Worm (Caenorhabditis elegans) whole organism, young adult: ENCODE results near the gene C56G2.22.

Experiments
- C17E4.6 ChIP-seq: fragments of 200-800 bp; sonication (Bioruptor generic); IDR thresholded peaks from 2 replicates; pipeline ENCODE4 v1.3.6; 2022; ENCODE audit warnings: missing genetic modification reagents, missing genetic modification characterization, missing compliant biosample characterization
- D2030.7 ChIP-seq: fragments of 200-800 bp; sonication (Bioruptor generic); IDR thresholded peaks from 2 replicates; pipeline ENCODE4 v1.3.6; 2022; ENCODE audit warnings: missing genetic modification reagents, missing genetic modification characterization, missing compliant biosample characterization
- F10E7.11 ChIP-seq: sonication (generic microtip); optimal IDR thresholded peaks from 2 replicates; lab custom pipeline; 2017; ENCODE audit warnings: mild to moderate bottlenecking, missing genetic modification characterization, moderate library complexity, missing compliant biosample characterization
- F57A8.1 ChIP-seq: fragments of 200-800 bp; sonication (Bioruptor generic); optimal IDR thresholded peaks from 2 replicates; lab custom pipeline; 2018; ENCODE audit warnings: mild to moderate bottlenecking, missing genetic modification characterization, moderate library complexity, missing compliant biosample characterization
- K11D2.4 ChIP-seq: fragments of 200-800 bp; sonication (Bioruptor generic); IDR thresholded peaks from 2 replicates; pipeline ENCODE4 v1.3.6; 2022; ENCODE audit warnings: missing genetic modification reagents, missing genetic modification characterization, missing compliant biosample characterization
- T26A5.8 ChIP-seq: sonication (generic microtip); optimal IDR thresholded peaks from 2 replicates; lab custom pipeline; 2016; ENCODE audit warnings: missing genetic modification characterization, missing compliant biosample characterization
- Y53F4B.3 ChIP-seq: fragments of 200-800 bp; sonication (Bioruptor generic); IDR thresholded peaks from 2 replicates; pipeline ENCODE4 v1.3.6; 2022; ENCODE audit warnings: missing genetic modification reagents, missing genetic modification characterization, missing compliant biosample characterization
- Y53G8AR.9 ChIP-seq: fragments of 200-800 bp; sonication (Bioruptor generic); conservative IDR thresholded peaks from 2 replicates; pipeline ENCODE4 v1.3.6; 2022; ENCODE audit warnings: missing genetic modification reagents, missing genetic modification characterization, missing compliant biosample characterization
- atf-7 ChIP-seq: sonication (generic microtip); optimal IDR thresholded peaks from 2 replicates; lab custom pipeline; 2017; ENCODE audit warnings: mild to moderate bottlenecking, missing genetic modification characterization, missing compliant biosample characterization
- athp-1 ChIP-seq: sonication (generic microtip); optimal IDR thresholded peaks from 2 replicates; lab custom pipeline; 2017; ENCODE audit warnings: mild to moderate bottlenecking, missing genetic modification characterization, missing compliant biosample characterization
- bed-2 ChIP-seq: fragments of 200-800 bp; sonication (Bioruptor generic); IDR thresholded peaks from 2 replicates; pipeline ENCODE4 v1.3.6; 2022; ENCODE audit warnings: missing genetic modification reagents, missing genetic modification characterization, missing compliant biosample characterization
- ccch-3 ChIP-seq: fragments of 200-800 bp; sonication (Bioruptor generic); optimal IDR thresholded peaks from 2 replicates; lab custom pipeline; 2018; ENCODE audit warnings: mild to moderate bottlenecking, missing genetic modification characterization, missing compliant biosample characterization
- cebp-1 ChIP-seq, 2 experiments: fragments of 200-800 bp in 1 of 2; sonication (Bioruptor generic) in 1 of 2; sonication (generic microtip) in 1 of 2; IDR thresholded peaks in 1 of 2; optimal IDR thresholded peaks in 1 of 2; 2 replicates each; pipeline versions ENCODE4 v1.3.6 to Lab custom; 2017 to 2022; ENCODE audit warnings: missing compliant biosample characterization in 2 of 2, missing genetic modification characterization in 2 of 2, mild to moderate bottlenecking in 1 of 2, missing genetic modification reagents in 1 of 2, moderate library complexity in 1 of 2
- ceh-27 ChIP-seq: fragments of 200-800 bp; sonication (Bioruptor generic); optimal IDR thresholded peaks from 2 replicates; lab custom pipeline; 2018; ENCODE audit warnings: mild to moderate bottlenecking, missing genetic modification characterization, moderate library complexity, missing compliant biosample characterization
- egrh-3 ChIP-seq: fragments of 200-800 bp; sonication (Bioruptor generic); IDR thresholded peaks from 2 replicates; pipeline ENCODE4 v1.3.6; 2022; ENCODE audit warnings: missing genetic modification reagents, missing genetic modification characterization, missing compliant biosample characterization
- ets-4 ChIP-seq: fragments of 200-800 bp; sonication (Bioruptor generic); optimal IDR thresholded peaks from 2 replicates; lab custom pipeline; 2018; ENCODE audit warnings: mild to moderate bottlenecking, missing genetic modification characterization, missing compliant biosample characterization
- fkh-3 ChIP-seq: sonication (generic microtip); optimal IDR thresholded peaks from 2 replicates; lab custom pipeline; 2016; ENCODE audit warnings: mild to moderate bottlenecking, missing genetic modification characterization, missing compliant biosample characterization
- hlh-26 ChIP-seq: fragments of 200-800 bp; sonication (Bioruptor generic); conservative IDR thresholded peaks from 2 replicates; pipeline ENCODE4 v1.3.6; 2022; ENCODE audit warnings: missing genetic modification reagents, missing genetic modification characterization, missing compliant biosample characterization
- lag-1 ChIP-seq: fragments of 200-800 bp; sonication (Bioruptor generic); IDR thresholded peaks from 2 replicates; pipeline ENCODE4 v1.3.6; 2022; ENCODE audit warnings: missing genetic modification reagents, missing genetic modification characterization, missing compliant biosample characterization
- lin-35 ChIP-seq, 3 experiments: fragments of 150-350 bp in 2 of 3; sonication (generic microtip) in 1 of 3; optimal IDR thresholded peaks; 2 replicates each; lab custom pipeline; 2014 to 2018; ENCODE audit warnings: missing biosample characterization in 3 of 3, missing genetic modification characterization in 3 of 3, missing genetic modification reagents in 3 of 3
- madf-10 ChIP-seq: sonication (generic microtip); optimal IDR thresholded peaks from 2 replicates; lab custom pipeline; 2016; ENCODE audit warnings: mild to moderate bottlenecking, missing genetic modification characterization, missing compliant biosample characterization
- madf-6 ChIP-seq: fragments of 200-800 bp; sonication (Bioruptor generic); IDR thresholded peaks from 2 replicates; pipeline ENCODE4 v1.3.6; 2022; ENCODE audit warnings: missing genetic modification reagents, missing genetic modification characterization, missing compliant biosample characterization
- mcd-1 ChIP-seq: fragments of 200-800 bp; sonication (Bioruptor generic); IDR thresholded peaks from 2 replicates; pipeline ENCODE4 v1.3.6; 2022; ENCODE audit warnings: missing genetic modification reagents, missing genetic modification characterization, missing compliant biosample characterization
- nhr-80 ChIP-seq: sonication (generic microtip); optimal IDR thresholded peaks from 2 replicates; lab custom pipeline; 2016; ENCODE audit warnings: missing genetic modification characterization, missing compliant biosample characterization
- nhr-90 ChIP-seq: sonication (generic microtip); optimal IDR thresholded peaks from 2 replicates; lab custom pipeline; 2016; ENCODE audit warnings: missing genotype, mild to moderate bottlenecking, missing genetic modification characterization, missing compliant biosample characterization
- repo-1 ChIP-seq: sonication (generic microtip); optimal IDR thresholded peaks from 2 replicates; lab custom pipeline; 2017; ENCODE audit warnings: mild to moderate bottlenecking, missing genetic modification characterization, missing compliant biosample characterization
- snpc-4 ChIP-seq, 5 experiments: fragments of 150-350 bp in 1 of 5; sonication (generic microtip) in 4 of 5; optimal IDR thresholded peaks; 2 replicates each; lab custom pipeline; 2014 to 2018; ENCODE audit warnings: missing genetic modification characterization in 5 of 5, missing biosample characterization in 3 of 5, antibody characterized with exemption in 2 of 5, mild to moderate bottlenecking in 2 of 5, missing compliant biosample characterization in 2 of 5, missing genotype in 2 of 5, moderate library complexity in 2 of 5, missing genetic modification reagents in 1 of 5
- tbp1 ChIP-seq: fragments of 200-800 bp; sonication (Bioruptor generic); optimal IDR thresholded peaks from 2 replicates; lab custom pipeline; 2018; ENCODE audit warnings: mild to moderate bottlenecking, missing genetic modification characterization, missing compliant biosample characterization
- ztf-18 ChIP-seq: sonication (generic microtip); optimal IDR thresholded peaks from 2 replicates; lab custom pipeline; 2016; ENCODE audit warnings: missing genotype, mild to moderate bottlenecking, missing genetic modification characterization, missing compliant biosample characterization
- ztf-28 ChIP-seq: fragments of 200-800 bp; sonication (Bioruptor generic); IDR thresholded peaks from 2 replicates; pipeline ENCODE4 v1.3.6; 2022; ENCODE audit warnings: missing genetic modification reagents, missing genetic modification characterization, missing compliant biosample characterization
- ztf-3 ChIP-seq: fragments of 200-800 bp; sonication (Bioruptor generic); optimal IDR thresholded peaks from 2 replicates; lab custom pipeline; 2018; ENCODE audit warnings: mild to moderate bottlenecking, missing genetic modification characterization, missing compliant biosample characterization

The C56G2.22 gene

DNA sequence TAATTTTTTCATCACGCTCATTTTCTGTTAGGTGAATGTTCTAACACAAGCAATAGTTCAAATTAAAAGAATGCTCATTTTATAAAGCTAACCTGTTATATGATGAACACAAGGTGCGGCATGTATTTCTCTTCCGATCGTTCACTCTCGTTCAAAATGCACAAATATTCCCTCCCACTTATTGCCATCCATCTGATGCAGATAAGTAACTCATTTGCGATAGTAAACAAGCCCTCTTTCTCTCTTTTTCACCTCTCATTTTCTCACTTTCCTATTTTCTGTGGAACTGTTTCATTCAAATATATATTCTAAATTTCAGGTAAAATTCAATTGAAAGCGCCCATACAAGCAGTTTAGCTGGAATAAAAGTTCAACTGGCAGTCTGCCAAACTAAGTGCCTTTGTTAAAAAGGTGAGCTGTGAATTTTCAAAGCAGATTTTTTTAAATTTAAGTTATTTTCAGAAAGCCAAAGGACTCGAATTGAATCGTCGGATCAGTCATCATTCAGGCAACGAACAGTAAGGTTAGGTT, at the start of gene C56G2.22, which contains the start of gene trmt-10C.2:
Gene C56G2.22, plus strand, starts transcription at position 481 of the 531 bp plus-strand sequence.
Gene trmt-10C.2, plus strand, starts transcription at position 314 of the 531 bp plus-strand sequence.
- no peak for TF ChIP-seq Y53F4B.3
- TF ChIP-seq ztf-28 (GFP tag; lab: Robert Waterston, UW): no peak
- peak; percentile 23 for TF ChIP-seq nhr-80 (tag; lab: Kevin White, UChicago)
- 0 out of 2 replicates have a peak, but pooled peaks have one; percentile 49 for TF ChIP-seq Y53G8AR.9 (GFP tag; lab: Robert Waterston, UW)

DNA sequence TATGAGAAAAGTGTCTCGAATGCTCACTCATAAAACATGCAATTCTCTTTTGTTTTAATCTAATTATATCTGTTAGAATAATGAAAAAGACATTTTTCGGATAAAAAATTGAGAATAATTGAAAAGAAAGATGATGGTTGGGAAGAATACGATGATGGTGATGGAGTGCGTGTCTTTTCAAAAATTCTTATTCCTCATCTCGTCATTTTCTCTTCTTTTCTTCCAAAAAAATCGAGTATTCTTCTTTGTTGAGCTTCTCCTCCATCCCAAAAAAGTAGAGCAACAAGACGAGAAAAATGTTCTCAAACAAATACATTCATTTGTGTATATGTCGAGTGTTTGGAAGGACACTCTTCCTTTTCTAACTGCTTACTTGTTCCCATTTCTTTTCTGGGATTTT, 48.6 kb upstream of the C56G2.22 start:
- TF ChIP-seq athp-1 (tag; lab: Kevin White, UChicago) (no peak), atf-7 (no peak), lag-1 (GFP tag; lab: Robert Waterston, UW) (no peak), ceh-27 (GFP tag; lab: Kevin White, UChicago) (no peak), ztf-3 (GFP tag; lab: Kevin White, UChicago) (no peak), cebp-1 (GFP tag; IDR thresholded peaks at IDR 0.05; lab: Robert Waterston, UW) (no peak), cebp-1 (tag; optimal IDR thresholded peaks at IDR 0.05; lab: Kevin White, UChicago) (no peak), fkh-3 (tag; lab: Kevin White, UChicago) (no peak), repo-1 (no peak)

DNA sequence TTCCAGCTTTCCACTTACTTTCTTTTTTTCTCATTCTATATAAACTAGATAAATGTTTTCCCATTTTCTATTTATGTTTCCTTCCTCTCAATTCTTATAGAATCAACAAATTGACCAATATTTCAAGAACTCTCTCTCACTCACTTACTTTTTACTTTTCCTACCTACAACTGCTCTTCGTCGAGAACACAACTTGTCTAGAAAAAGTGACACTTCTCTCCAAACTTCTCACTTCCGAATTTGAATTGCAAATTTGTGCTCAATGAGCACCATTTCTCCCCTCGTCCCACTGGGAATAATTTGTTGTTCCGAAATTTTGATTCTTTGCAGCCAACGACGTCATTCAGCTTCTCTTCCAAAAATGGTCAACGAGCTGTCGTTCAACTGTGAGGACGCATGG, 48.1 kb upstream of the C56G2.22 start, which contains the start of gene F47D12.3:
Gene F47D12.3, plus strand, starts transcription at position 331 of the 400 bp plus-strand sequence.
- TF ChIP-seq mcd-1 (GFP tag; lab: Robert Waterston, UW) (no peak), ets-4 (GFP tag; lab: Kevin White, UChicago) (no peak), bed-2 (GFP tag; lab: Robert Waterston, UW) (no peak), lin-35 (GFP tag; optimal IDR thresholded peaks at IDR 0.05; lab: Kevin White, UChicago) (no peak), D2030.7 (GFP tag; lab: Robert Waterston, UW) (no peak), madf-6 (GFP tag; lab: Robert Waterston, UW) (no peak), tbp1 (GFP tag; lab: Kevin White, UChicago) (no peak), nhr-90 (no peak), K11D2.4 (GFP tag; lab: Robert Waterston, UW) (no peak), F10E7.11 (tag; lab: Kevin White, UChicago) (no peak), snpc-4 (GFP tag; optimal IDR thresholded peaks at IDR 0.05; lab: Kevin White, UChicago) (no peak), snpc-4 (tag; optimal IDR thresholded peaks at IDR 0.05; lab: Kevin White, UChicago) (no peak), F57A8.1 (GFP tag; lab: Kevin White, UChicago) (no peak), C17E4.6 (GFP tag; lab: Robert Waterston, UW) (no peak), ccch-3 (GFP tag; lab: Kevin White, UChicago) (no peak)

DNA sequence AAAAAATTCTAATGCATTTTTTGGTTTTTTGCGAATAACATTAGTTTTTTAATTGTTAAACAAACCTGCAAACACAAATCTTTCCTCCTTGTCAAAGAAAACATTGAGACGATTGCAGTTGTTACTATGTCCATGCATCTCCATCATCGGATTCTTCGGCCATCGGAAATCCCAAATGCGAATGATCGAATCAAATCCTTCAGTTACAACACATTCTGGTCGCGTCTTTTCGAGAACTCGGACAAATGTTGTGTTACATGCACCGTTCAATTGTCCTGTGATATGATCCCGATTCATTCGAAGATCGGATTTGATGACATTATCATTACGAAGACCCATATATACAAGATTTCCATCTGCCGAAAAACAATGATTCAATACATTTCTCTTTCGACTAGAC, 46.0 kb upstream of the C56G2.22 start:
- TF ChIP-seq egrh-3 (GFP tag; lab: Robert Waterston, UW) (no peak), madf-10 (tag; lab: Kevin White, UChicago) (no peak), fkh-3 (tag; lab: Kevin White, UChicago) (no peak), hlh-26 (GFP tag; lab: Robert Waterston, UW) (no peak), C17E4.6 (GFP tag; lab: Robert Waterston, UW) (no peak), snpc-4 (GFP tag; optimal IDR thresholded peaks at IDR 0.05; lab: Kevin White, UChicago) (no peak), snpc-4 (tag; optimal IDR thresholded peaks at IDR 0.05; lab: Kevin White, UChicago) (no peak), ztf-18 (tag; lab: Kevin White, UChicago) (no peak), T26A5.8 (tag; lab: Kevin White, UChicago) (no peak)
